Fruit fly (Drosophila melanogaster) whole organism, embryonic: ENCODE measurements around the gene TMEM216.

ENCODE experiments used
- Adf1 ChIP-seq: fragments of 200-800 bp; sonication (Bioruptor generic); IDR thresholded peaks from 2 replicates; pipeline ENCODE4 v1.3.6; 2022; ENCODE audit warnings: missing biosample characterization, missing genetic modification characterization
- Aef1 ChIP-seq: fragments of 200-800 bp; sonication (Bioruptor generic); IDR thresholded peaks from 3 replicates; pipeline ENCODE4 v1.3.6; 2022; ENCODE audit warnings: missing biosample characterization, missing genetic modification characterization
- Antp ChIP-seq: fragments of 200-800 bp; sonication (Bioruptor generic); optimal IDR thresholded peaks from 3 replicates; lab custom pipeline; 2016; ENCODE audit warnings: missing biosample characterization, missing genetic modification characterization
- Atf6 ChIP-seq: fragments of 200-800 bp; sonication (Bioruptor generic); IDR thresholded peaks from 2 replicates; pipeline ENCODE4 v1.3.6; 2022; ENCODE audit warnings: missing biosample characterization, missing genetic modification characterization
- B-H1 ChIP-seq: fragments of 200-800 bp; sonication (Bioruptor generic); IDR thresholded peaks from 3 replicates; pipeline ENCODE4 v1.3.6; 2022; ENCODE audit warnings: missing biosample characterization, missing genetic modification characterization
- CG12104 ChIP-seq: fragments of 200-800 bp; sonication (Bioruptor generic); optimal IDR thresholded peaks from 3 replicates; lab custom pipeline; 2016; ENCODE audit warnings: missing biosample characterization, missing genetic modification characterization
- CG12236 ChIP-seq: fragments of 200-800 bp; sonication (Bioruptor generic); optimal IDR thresholded peaks from 2 replicates; lab custom pipeline; 2016; ENCODE audit warnings: missing biosample characterization, missing genetic modification characterization
- CG13424 ChIP-seq: fragments of 200-800 bp; sonication (Bioruptor generic); optimal IDR thresholded peaks from 2 replicates; lab custom pipeline; 2019; ENCODE audit warnings: missing biosample characterization, mild to moderate bottlenecking, missing genetic modification characterization, moderate library complexity
- CG15073 ChIP-seq: fragments of 200-800 bp; sonication (Bioruptor generic); optimal IDR thresholded peaks from 2 replicates; lab custom pipeline; 2016; ENCODE audit warnings: missing biosample characterization, missing genetic modification characterization
- CG2199 ChIP-seq: fragments of 200-800 bp; sonication (Bioruptor generic); IDR thresholded peaks from 3 replicates; pipeline ENCODE4 v1.3.6; 2022; ENCODE audit warnings: missing biosample characterization, missing genetic modification characterization
- CG31365 ChIP-seq: fragments of 200-800 bp; sonication (Bioruptor generic); optimal IDR thresholded peaks from 2 replicates; lab custom pipeline; 2018; ENCODE audit warnings: missing biosample characterization, mild to moderate bottlenecking, missing genetic modification characterization
- CG34224 ChIP-seq: fragments of 200-800 bp; sonication (Bioruptor generic); IDR thresholded peaks from 3 replicates; pipeline ENCODE4 v1.3.6; 2022; ENCODE audit warnings: missing biosample characterization, missing genetic modification characterization; ENCODE audit not compliant: partially characterized antibody
- CG7271 ChIP-seq: fragments of 200-800 bp; sonication (Bioruptor generic); optimal IDR thresholded peaks from 2 replicates; lab custom pipeline; 2018; ENCODE audit warnings: missing biosample characterization, mild to moderate bottlenecking, missing genetic modification characterization, moderate library complexity
- CG7357 ChIP-seq: fragments of 200-800 bp; sonication (Bioruptor generic); IDR thresholded peaks from 3 replicates; pipeline ENCODE4 v1.3.6; 2022; ENCODE audit warnings: missing biosample characterization, missing genetic modification characterization
- CG8281 ChIP-seq: fragments of 200-800 bp; sonication (Bioruptor generic); optimal IDR thresholded peaks from 2 replicates; lab custom pipeline; 2018; ENCODE audit warnings: missing biosample characterization, mild to moderate bottlenecking, missing genetic modification characterization, moderate library complexity
- CG8388 ChIP-seq: fragments of 200-800 bp; sonication (Bioruptor generic); optimal IDR thresholded peaks from 2 replicates; lab custom pipeline; 2019; ENCODE audit warnings: missing biosample characterization, mild to moderate bottlenecking, missing genetic modification characterization, moderate library complexity
- CG9797 ChIP-seq: fragments of 200-800 bp; sonication (Bioruptor generic); optimal IDR thresholded peaks from 3 replicates; lab custom pipeline; 2018; ENCODE audit warnings: missing biosample characterization, mild to moderate bottlenecking, missing genetic modification characterization
- Dek ChIP-seq: fragments of 200-800 bp; sonication (Bioruptor generic); optimal IDR thresholded peaks from 3 replicates; lab custom pipeline; 2019; ENCODE audit warnings: missing biosample characterization, mild to moderate bottlenecking, missing genetic modification characterization, moderate library complexity
- Dip2 ChIP-seq: fragments of 200-800 bp; sonication (Bioruptor generic); IDR thresholded peaks from 2 replicates; pipeline ENCODE4 v1.3.6; 2022; ENCODE audit warnings: missing biosample characterization, missing genetic modification characterization
- Dref ChIP-seq: fragments of 200-800 bp; sonication (Bioruptor generic); IDR thresholded peaks from 2 replicates; pipeline ENCODE4 v1.3.6; 2022; ENCODE audit warnings: missing biosample characterization, missing genetic modification characterization
- Gsc ChIP-seq: fragments of 200-800 bp; sonication (Bioruptor generic); IDR thresholded peaks from 2 replicates; pipeline ENCODE4 v1.3.6; 2022; ENCODE audit warnings: missing biosample characterization, missing genetic modification characterization
- Hr51 ChIP-seq, 2 experiments: fragments of 200-800 bp; sonication (Bioruptor generic); optimal IDR thresholded peaks; 2 replicates in 1 of 2; 3 replicates in 1 of 2; lab custom pipeline; 2016 to 2018; ENCODE audit warnings: missing biosample characterization in 2 of 2, missing genetic modification characterization in 2 of 2, mild to moderate bottlenecking in 1 of 2, moderate library complexity in 1 of 2
- Hsf ChIP-seq: fragments of 200-800 bp; sonication (Bioruptor generic); optimal IDR thresholded peaks from 3 replicates; lab custom pipeline; 2016; ENCODE audit warnings: missing biosample characterization, missing genetic modification characterization
- NK7.1 ChIP-seq: fragments of 200-800 bp; sonication (Bioruptor generic); optimal IDR thresholded peaks from 3 replicates; lab custom pipeline; 2016; ENCODE audit warnings: missing biosample characterization, missing genetic modification characterization
- NfI ChIP-seq: fragments of 200-800 bp; sonication (Bioruptor generic); optimal IDR thresholded peaks from 3 replicates; lab custom pipeline; 2018; ENCODE audit warnings: missing biosample characterization, mild to moderate bottlenecking, missing genetic modification characterization, moderate library complexity
- Rx ChIP-seq: fragments of 200-800 bp; sonication (Bioruptor generic); IDR thresholded peaks from 2 replicates; pipeline ENCODE4 v1.3.6; 2022; ENCODE audit warnings: missing biosample characterization, missing genetic modification characterization
- Six4 ChIP-seq: fragments of 200-800 bp; sonication (Bioruptor generic); optimal IDR thresholded peaks from 2 replicates; lab custom pipeline; 2016; ENCODE audit warnings: missing biosample characterization, missing genetic modification characterization
- Spps ChIP-seq: fragments of 200-800 bp; sonication (Bioruptor generic); optimal IDR thresholded peaks from 2 replicates; lab custom pipeline; 2018; ENCODE audit warnings: missing biosample characterization, mild to moderate bottlenecking, missing genetic modification characterization
- Ssrp ChIP-seq: fragments of 200-800 bp; sonication (Bioruptor generic); optimal IDR thresholded peaks from 2 replicates; lab custom pipeline; 2018; ENCODE audit warnings: missing biosample characterization, mild to moderate bottlenecking, missing genetic modification characterization, moderate library complexity
- Stat92E ChIP-seq, 3 experiments: fragments of >200 bp in 2 of 3; fragments of 200-800 bp in 1 of 3; sonication (Bioruptor generic) in 1 of 3; optimal IDR thresholded peaks; 2 replicates each; lab custom pipeline; 2017 to 2019; ENCODE audit warnings: missing biosample characterization in 3 of 3, missing genetic modification characterization in 3 of 3, mild to moderate bottlenecking in 1 of 3, moderate library complexity in 1 of 3
- Usf ChIP-seq: fragments of 200-800 bp; sonication (Bioruptor generic); optimal IDR thresholded peaks from 2 replicates; lab custom pipeline; 2017; ENCODE audit warnings: missing genotype, missing biosample characterization, missing genetic modification characterization
- ato ChIP-seq: fragments of 200-800 bp; sonication (Bioruptor generic); IDR thresholded peaks from 2 replicates; pipeline ENCODE4 v1.3.6; 2022; ENCODE audit warnings: missing biosample characterization, missing genetic modification characterization; ENCODE audit not compliant: partially characterized antibody
- az2 ChIP-seq: fragments of 200-800 bp; sonication (Bioruptor generic); optimal IDR thresholded peaks from 3 replicates; lab custom pipeline; 2016; ENCODE audit warnings: missing biosample characterization, missing genetic modification characterization
- crol ChIP-seq: fragments of 200-800 bp; sonication (Bioruptor generic); IDR thresholded peaks from 2 replicates; pipeline ENCODE4 v1.3.6; 2022; ENCODE audit warnings: missing biosample characterization, missing genetic modification characterization
- dmrt99B ChIP-seq: fragments of 200-800 bp; sonication (Bioruptor generic); optimal IDR thresholded peaks from 2 replicates; lab custom pipeline; 2018; ENCODE audit warnings: missing biosample characterization, mild to moderate bottlenecking, missing genetic modification characterization, moderate library complexity
- ems ChIP-seq: fragments of 200-800 bp; sonication (Bioruptor generic); optimal IDR thresholded peaks from 3 replicates; lab custom pipeline; 2016; ENCODE audit warnings: missing biosample characterization, missing genetic modification characterization
- grau ChIP-seq: fragments of 200-800 bp; optimal IDR thresholded peaks from 3 replicates; lab custom pipeline; 2019; ENCODE audit warnings: missing biosample characterization, mild to moderate bottlenecking, missing genetic modification characterization, moderate library complexity
- hkb ChIP-seq, 2 experiments: fragments of 200-800 bp in 1 of 2; fragments of >200 bp in 1 of 2; sonication (Bioruptor generic) in 1 of 2; IDR thresholded peaks in 1 of 2; optimal IDR thresholded peaks in 1 of 2; 2 replicates each; pipeline versions ENCODE4 v1.3.6 to Lab custom; 2017 to 2022; ENCODE audit warnings: missing biosample characterization in 1 of 2, missing genetic modification characterization in 1 of 2
- lilli ChIP-seq: fragments of 200-800 bp; sonication (Bioruptor generic); optimal IDR thresholded peaks from 3 replicates; lab custom pipeline; 2016; ENCODE audit warnings: missing biosample characterization, missing genetic modification characterization
- nom ChIP-seq: fragments of 200-800 bp; sonication (Bioruptor generic); optimal IDR thresholded peaks from 2 replicates; lab custom pipeline; 2017; ENCODE audit warnings: missing biosample characterization, missing genetic modification characterization, mild to moderate bottlenecking, moderate library complexity, missing genetic modification reagents
- pan ChIP-seq, 4 experiments: fragments of >200 bp in 3 of 4; fragments of 200-800 bp in 1 of 4; sonication (Bioruptor generic) in 1 of 4; optimal IDR thresholded peaks in 3 of 4; IDR thresholded peaks in 1 of 4; 2 replicates each; pipeline versions ENCODE4 v1.3.6 to Lab custom; 2017 to 2022; ENCODE audit warnings: missing biosample characterization in 2 of 4, missing genetic modification characterization in 2 of 4, mixed read lengths in 1 of 4
- prd ChIP-seq, 3 experiments: fragments of >200 bp in 2 of 3; fragments of 200-800 bp in 1 of 3; sonication (Bioruptor generic) in 1 of 3; optimal IDR thresholded peaks in 2 of 3; IDR thresholded peaks in 1 of 3; 2 replicates in 2 of 3; 3 replicates in 1 of 3; pipeline versions ENCODE4 v1.3.6 to Lab custom; 2017 to 2022; ENCODE audit warnings: missing biosample characterization in 1 of 3, missing genetic modification characterization in 1 of 3
- pum ChIP-seq: fragments of 200-800 bp; sonication (Bioruptor generic); optimal IDR thresholded peaks from 2 replicates; lab custom pipeline; 2016; ENCODE audit warnings: missing biosample characterization, missing genetic modification characterization
- repo ChIP-seq: fragments of 200-800 bp; sonication (Bioruptor generic); optimal IDR thresholded peaks from 2 replicates; lab custom pipeline; 2016; ENCODE audit warnings: missing biosample characterization, missing genetic modification characterization
- unpg ChIP-seq: fragments of 200-800 bp; sonication (Bioruptor generic); optimal IDR thresholded peaks from 3 replicates; lab custom pipeline; 2018; ENCODE audit warnings: missing biosample characterization, mild to moderate bottlenecking, missing genetic modification characterization, moderate library complexity
- wek ChIP-seq: fragments of 200-800 bp; sonication (Bioruptor generic); optimal IDR thresholded peaks from 3 replicates; lab custom pipeline; 2018; ENCODE audit warnings: missing biosample characterization, mild to moderate bottlenecking, missing genetic modification characterization, moderate library complexity
- zen2 ChIP-seq: fragments of 200-800 bp; sonication (Bioruptor generic); IDR thresholded peaks from 3 replicates; pipeline ENCODE4 v1.3.6; 2022; ENCODE audit warnings: missing biosample characterization, missing genetic modification characterization; ENCODE audit not compliant: partially characterized antibody

The TMEM216 gene

dm6 chr3R:8669029-8669707, 46.9 kb upstream of the TMEM216 start (continued):
- TF ChIP-seq ems (GFP tag; lab: Kevin White, UChicago) (peak; percentile 98), nom (peak; percentile 96), az2 (GFP tag; lab: Kevin White, UChicago) (peak; percentile 98), CG12104 (GFP tag; lab: Kevin White, UChicago) (peak; percentile 96), ato (peak; percentile 80), CG7271 (tag; lab: Kevin White, UChicago) (peak; percentile 92), Six4 (peak; percentile 96), lilli (peak; percentile 99), B-H1 (peak; percentile 95), Hr51 (GFP tag; optimal IDR thresholded peaks at IDR 0.05; lab: Kevin White, UChicago) (peak; percentile 97 to 98), zen2 (peak; percentile 53; the same call in 2 of the 3 replicates), wek (peak; percentile 94), Dref (peak; percentile 72), Stat92E (GFP tag; optimal IDR thresholded peaks at IDR 0.05; lab: Kevin White, UChicago) (peak in 1 of 3 experiments; percentile 97), CG7357 (GFP tag; lab: Robert Waterston, UW) (peak; percentile 87), Antp (GFP tag; lab: Kevin White, UChicago) (peak; percentile 96), CG15073 (GFP tag; lab: Kevin White, UChicago) (peak; percentile 83), Usf (GFP tag; lab: Kevin White, UChicago) (peak; percentile 96), CG9797 (peak; percentile 68), NK7.1 (GFP tag; lab: Kevin White, UChicago) (peak; percentile 96), pum (GFP tag; lab: Kevin White, UChicago) (peak; percentile 97), Hsf (peak; percentile 98), Atf6 (peak; percentile 97), Spps (peak; percentile 97), CG2199 (peak; percentile 96), grau (tag; lab: Kevin White, UChicago) (peak; percentile 96), Aef1 (GFP tag; lab: Robert Waterston, UW) (peak; percentile 91), prd (optimal IDR thresholded peaks at IDR 0.05; lab: Kevin White, UChicago) (no peak), prd (GFP tag; IDR thresholded peaks at IDR 0.05; lab: Robert Waterston, UW) (peak; percentile 97), Gsc (GFP tag; lab: Robert Waterston, UW) (no peak; the same call in 1 of the 2 replicates), pan (optimal IDR thresholded peaks at IDR 0.05; lab: Kevin White, UChicago) (no peak), pan (GFP tag; optimal IDR thresholded peaks at IDR 0.05 in 1 of 2, IDR thresholded peaks at IDR 0.05 in 1 of 2) (peak in 1 of 2 experiments; percentile 97), Rx (GFP tag; lab: Robert Waterston, UW) (peak; percentile 96), CG8388 (GFP tag; lab: Kevin White, UChicago) (peak; percentile 98), dmrt99B (tag; lab: Kevin White, UChicago) (peak; percentile 98), CG34224 (GFP tag; lab: Robert Waterston, UW) (peak; percentile 69; the same call in 1 of the 3 replicates), unpg (GFP tag; lab: Kevin White, UChicago) (peak; percentile 99), Ssrp (tag; lab: Kevin White, UChicago) (peak; percentile 96), CG13424 (peak; percentile 98), hkb (optimal IDR thresholded peaks at IDR 0.05; lab: Kevin White, UChicago) (peak; percentile 31), hkb (GFP tag; IDR thresholded peaks at IDR 0.05; lab: Robert Waterston, UW) (peak; percentile 99), repo (GFP tag; lab: Kevin White, UChicago) (peak; percentile 93), NfI (peak; percentile 97), crol (GFP tag; lab: Robert Waterston, UW) (peak; percentile 79), Dip2 (GFP tag; lab: Robert Waterston, UW) (peak; percentile 51; the same call in 1 of the 2 replicates), Adf1 (GFP tag; lab: Robert Waterston, UW) (peak; percentile 82), Dek (peak; percentile 98), CG12236 (GFP tag; lab: Kevin White, UChicago) (peak; percentile 95), CG8281 (tag; lab: Kevin White, UChicago) (peak; percentile 87), CG31365 (tag; lab: Kevin White, UChicago) (peak; percentile 92)
